Worm (Caenorhabditis elegans): ENCODE measurements around the gene ZK550.2.

ZK550.2 gene

ce11 chrIV:17245200-17245599 is at the start of gene ZK550.2:
TSS of gene ZK550.2 (plus strand) at chrIV:17245584.
- TF ChIP-seq flt-1 (GFP tag; IDR thresholded peaks at IDR 0.05) (no peak), klf-2 (GFP tag; conservative IDR thresholded peaks at IDR 0.05) (no peak), tab-1 (GFP tag; IDR thresholded peaks at IDR 0.05) (no peak), ref-1 (GFP tag; conservative IDR thresholded peaks at IDR 0.05) (no peak), T22C8.4 (GFP tag; IDR thresholded peaks at IDR 0.05) (no peak)

ce11 chrIV:17199706-17200105 is 45.7 kb upstream of the ZK550.2 start:
- TF ChIP-seq flt-1 (GFP tag; IDR thresholded peaks at IDR 0.05) (no peak), tab-1 (GFP tag; IDR thresholded peaks at IDR 0.05) (no peak), ztf-23 (GFP tag; IDR thresholded peaks at IDR 0.05) (no peak), klf-2 (GFP tag; conservative IDR thresholded peaks at IDR 0.05) (no peak), T22C8.4 (GFP tag; IDR thresholded peaks at IDR 0.05) (no peak)

- TF ChIP-seq ref-1 (GFP tag; conservative IDR thresholded peaks at IDR 0.05) (no peak), T22C8.4 (GFP tag; IDR thresholded peaks at IDR 0.05) (no peak), med-1 (GFP tag; optimal IDR thresholded peaks at IDR 0.05; ENCODE audit: insufficient read depth) (no peak), klf-2 (GFP tag; conservative IDR thresholded peaks at IDR 0.05) (no peak), tab-1 (GFP tag; IDR thresholded peaks at IDR 0.05) (no peak), cog-1 (tag; optimal IDR thresholded peaks at IDR 0.05) (no peak), ztf-23 (GFP tag; IDR thresholded peaks at IDR 0.05) (no peak), flt-1 (GFP tag; IDR thresholded peaks at IDR 0.05) (no peak), ztf-29 (GFP tag; IDR thresholded peaks at IDR 0.05) (no peak)
Measured at ce11 chrIV:17206745-17207144, 38.6 kb upstream of the ZK550.2 start, which contains the start of gene cnnm-1. TSS of gene cnnm-1 (minus strand) at chrIV:17206845.

DNA sequence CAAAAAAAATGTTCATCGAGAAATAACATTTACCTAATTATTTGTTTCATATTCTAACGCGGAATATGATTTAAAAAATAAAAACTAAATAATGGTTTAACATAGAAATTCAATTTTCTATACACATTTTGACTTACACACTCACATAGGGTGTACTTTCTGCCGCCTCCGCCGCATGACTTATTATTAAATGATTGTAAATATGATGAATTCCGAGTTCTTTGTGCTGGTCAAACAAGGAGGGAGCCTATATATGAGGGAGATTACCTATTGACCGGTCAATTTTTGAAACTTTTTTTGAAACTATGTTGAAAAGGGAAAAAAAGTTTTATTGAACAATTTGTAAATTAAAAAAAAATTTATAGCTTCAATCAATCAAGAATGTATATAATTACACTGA is 37.5 kb upstream of the ZK550.2 start:
- TF ChIP-seq klf-2 (GFP tag; conservative IDR thresholded peaks at IDR 0.05) = no peak
- no peak for TF ChIP-seq flt-1 (GFP tag; IDR thresholded peaks at IDR 0.05)
- no peak for TF ChIP-seq ref-1 (GFP tag; conservative IDR thresholded peaks at IDR 0.05)
- no peak for TF ChIP-seq tab-1 (GFP tag; IDR thresholded peaks at IDR 0.05)
- no peak for TF ChIP-seq med-1 (GFP tag; optimal IDR thresholded peaks at IDR 0.05; ENCODE audit: insufficient read depth)
- TF ChIP-seq ztf-23 (GFP tag; IDR thresholded peaks at IDR 0.05) = no peak
- no peak for TF ChIP-seq cog-1 (tag; optimal IDR thresholded peaks at IDR 0.05)
- TF ChIP-seq ztf-29 (GFP tag; IDR thresholded peaks at IDR 0.05) = no peak

ce11 chrIV:17209309-17209708 is 36.1 kb upstream of the ZK550.2 start:
- TF ChIP-seq tab-1 (GFP tag; IDR thresholded peaks at IDR 0.05) (no peak), cog-1 (tag; optimal IDR thresholded peaks at IDR 0.05) (no peak), klf-2 (GFP tag; conservative IDR thresholded peaks at IDR 0.05) (no peak), ztf-29 (GFP tag; IDR thresholded peaks at IDR 0.05) (no peak), med-1 (GFP tag; optimal IDR thresholded peaks at IDR 0.05; ENCODE audit: insufficient read depth) (no peak), T22C8.4 (GFP tag; IDR thresholded peaks at IDR 0.05) (no peak), ref-1 (GFP tag; conservative IDR thresholded peaks at IDR 0.05) (no peak), ztf-23 (GFP tag; IDR thresholded peaks at IDR 0.05) (no peak), flt-1 (GFP tag; IDR thresholded peaks at IDR 0.05) (no peak)

DNA sequence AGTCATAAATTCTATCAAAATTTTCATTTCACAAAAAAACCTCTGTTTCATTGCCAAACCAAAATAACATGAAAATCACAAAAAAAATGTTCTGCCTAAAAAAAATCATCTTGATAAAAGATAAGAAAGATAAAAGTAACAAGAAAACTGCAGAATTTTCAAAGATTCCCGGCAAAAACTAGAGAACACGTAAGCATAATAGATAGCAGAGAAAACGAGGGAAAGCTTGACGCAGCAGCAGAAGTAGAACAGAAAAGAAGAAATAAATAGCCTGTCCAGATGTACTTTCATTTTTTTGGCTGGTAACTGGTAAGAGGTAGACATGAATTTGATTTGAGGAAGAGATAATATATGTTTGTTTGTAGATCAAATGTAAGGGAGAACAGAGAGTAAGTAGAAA is 34.6 kb upstream of the ZK550.2 start:
- TF ChIP-seq T22C8.4 (GFP tag; IDR thresholded peaks at IDR 0.05) = no peak
- TF ChIP-seq klf-2 (GFP tag; conservative IDR thresholded peaks at IDR 0.05) = no peak
- TF ChIP-seq ztf-29 (GFP tag; IDR thresholded peaks at IDR 0.05) = no peak
- TF ChIP-seq med-1 (GFP tag; optimal IDR thresholded peaks at IDR 0.05; ENCODE audit: insufficient read depth) = no peak
- TF ChIP-seq flt-1 (GFP tag; IDR thresholded peaks at IDR 0.05) = no peak
- TF ChIP-seq ztf-23 (GFP tag; IDR thresholded peaks at IDR 0.05) = no peak
- no peak for TF ChIP-seq cog-1 (tag; optimal IDR thresholded peaks at IDR 0.05)
- TF ChIP-seq ref-1 (GFP tag; conservative IDR thresholded peaks at IDR 0.05) = no peak
- no peak for TF ChIP-seq tab-1 (GFP tag; IDR thresholded peaks at IDR 0.05)

ce11 chrIV:17215070-17215469 is 30.3 kb upstream of the ZK550.2 start:
- TF ChIP-seq tab-1 (GFP tag; IDR thresholded peaks at IDR 0.05) = no peak
- no peak for TF ChIP-seq flt-1 (GFP tag; IDR thresholded peaks at IDR 0.05)
- TF ChIP-seq med-1 (GFP tag; optimal IDR thresholded peaks at IDR 0.05; ENCODE audit: insufficient read depth) = no peak
- no peak for TF ChIP-seq cog-1 (tag; optimal IDR thresholded peaks at IDR 0.05)
- TF ChIP-seq ztf-23 (GFP tag; IDR thresholded peaks at IDR 0.05) = no peak
- no peak for TF ChIP-seq T22C8.4 (GFP tag; IDR thresholded peaks at IDR 0.05)
- TF ChIP-seq klf-2 (GFP tag; conservative IDR thresholded peaks at IDR 0.05) = no peak
- no peak for TF ChIP-seq ref-1 (GFP tag; conservative IDR thresholded peaks at IDR 0.05)
- TF ChIP-seq ztf-29 (GFP tag; IDR thresholded peaks at IDR 0.05) = no peak

- no peak for TF ChIP-seq ref-1 (GFP tag; conservative IDR thresholded peaks at IDR 0.05)
- no peak for TF ChIP-seq tab-1 (GFP tag; IDR thresholded peaks at IDR 0.05)
- no peak for TF ChIP-seq ztf-23 (GFP tag; IDR thresholded peaks at IDR 0.05)
- TF ChIP-seq med-1 (GFP tag; optimal IDR thresholded peaks at IDR 0.05; ENCODE audit: insufficient read depth) = no peak
- TF ChIP-seq flt-1 (GFP tag; IDR thresholded peaks at IDR 0.05) = no peak
- TF ChIP-seq cog-1 (tag; optimal IDR thresholded peaks at IDR 0.05) = no peak
- TF ChIP-seq klf-2 (GFP tag; conservative IDR thresholded peaks at IDR 0.05) = no peak
- no peak for TF ChIP-seq ztf-29 (GFP tag; IDR thresholded peaks at IDR 0.05)
- no peak for TF ChIP-seq T22C8.4 (GFP tag; IDR thresholded peaks at IDR 0.05)
Measured at ce11 chrIV:17216048-17216447, 29.3 kb upstream of the ZK550.2 start, which contains the start of gene Y116A8B.1. TSS of gene Y116A8B.1 (plus strand) at chrIV:17216348.

DNA sequence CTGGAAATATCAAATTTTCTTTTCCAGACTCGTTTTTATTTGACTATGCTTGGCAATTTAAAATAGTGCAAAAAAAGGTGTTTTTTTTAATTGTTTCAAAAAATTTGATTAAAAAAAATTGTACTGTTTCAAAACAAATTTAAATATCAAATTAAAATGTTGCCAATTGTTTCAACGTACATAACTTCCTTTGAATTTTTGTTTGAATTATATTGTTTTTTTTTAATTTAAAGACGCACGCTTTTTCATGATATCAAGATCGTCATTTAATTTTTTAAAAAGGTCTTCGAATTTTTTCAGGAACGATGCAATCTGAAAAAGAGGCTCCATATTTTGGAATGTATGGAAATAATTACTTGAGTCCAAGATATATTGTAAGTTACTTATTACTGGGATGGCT is 21.9 kb upstream of the ZK550.2 start, which contains the start of gene Y116A8B.4:
Gene Y116A8B.4, plus strand, starts transcription at position 301 of the 400 bp plus-strand sequence.
- TF ChIP-seq flt-1 (GFP tag; IDR thresholded peaks at IDR 0.05) = no peak
- no peak for TF ChIP-seq ztf-29 (GFP tag; IDR thresholded peaks at IDR 0.05)
- TF ChIP-seq ref-1 (GFP tag; conservative IDR thresholded peaks at IDR 0.05) = no peak
- TF ChIP-seq ztf-23 (GFP tag; IDR thresholded peaks at IDR 0.05) = no peak
- TF ChIP-seq med-1 (GFP tag; optimal IDR thresholded peaks at IDR 0.05; ENCODE audit: insufficient read depth) = no peak
- no peak for TF ChIP-seq tab-1 (GFP tag; IDR thresholded peaks at IDR 0.05)
- TF ChIP-seq klf-2 (GFP tag; conservative IDR thresholded peaks at IDR 0.05) = no peak
- TF ChIP-seq T22C8.4 (GFP tag; IDR thresholded peaks at IDR 0.05) = no peak
- no peak for TF ChIP-seq cog-1 (tag; optimal IDR thresholded peaks at IDR 0.05)

ce11 chrIV:17230958-17231357 is 14.4 kb upstream of the ZK550.2 start, which contains the start of gene npr-32:
TSS of gene npr-32 (minus strand) at chrIV:17231058.
- TF ChIP-seq cog-1 (tag; optimal IDR thresholded peaks at IDR 0.05) (no peak), klf-2 (GFP tag; conservative IDR thresholded peaks at IDR 0.05) (no peak), ref-1 (GFP tag; conservative IDR thresholded peaks at IDR 0.05) (no peak), T22C8.4 (GFP tag; IDR thresholded peaks at IDR 0.05) (no peak), tab-1 (GFP tag; IDR thresholded peaks at IDR 0.05) (no peak), flt-1 (GFP tag; IDR thresholded peaks at IDR 0.05) (no peak), ztf-23 (GFP tag; IDR thresholded peaks at IDR 0.05) (no peak), med-1 (GFP tag; optimal IDR thresholded peaks at IDR 0.05; ENCODE audit: insufficient read depth) (no peak), ztf-29 (GFP tag; IDR thresholded peaks at IDR 0.05) (no peak)
